Worm (Caenorhabditis elegans): ENCODE data around the gene Y1B5A.1.

ce11 chrX:7067250-7067958, 17.8 kb upstream of the Y1B5A.1 start:
- no peak for TF ChIP-seq elt-3 (tag; optimal IDR thresholded peaks at IDR 0.05)
- no peak for TF ChIP-seq unc-39 (tag; optimal IDR thresholded peaks at IDR 0.05)
- TF ChIP-seq pha-4 (tag; optimal IDR thresholded peaks at IDR 0.05), result peak; percentile 27
- TF ChIP-seq lsy-2 (tag; optimal IDR thresholded peaks at IDR 0.05), result no peak
- TF ChIP-seq ces-1 (GFP tag; optimal IDR thresholded peaks at IDR 0.05), result no peak
- no peak for TF ChIP-seq snpc-4 (tag; optimal IDR thresholded peaks at IDR 0.05)
- TF ChIP-seq nhr-237 (tag; optimal IDR thresholded peaks at IDR 0.05), result no peak
- no peak for TF ChIP-seq ztf-11 (tag; optimal IDR thresholded peaks at IDR 0.05)
- TF ChIP-seq elt-1 (tag; optimal IDR thresholded peaks at IDR 0.05; ENCODE audit: borderline replicate concordance, insufficient read depth), result no peak
- no peak for TF ChIP-seq nhr-12 (tag; optimal IDR thresholded peaks at IDR 0.05)
- TF ChIP-seq bed-3 (GFP tag; optimal IDR thresholded peaks at IDR 0.05), result no peak
- no peak for TF ChIP-seq nhr-28 (tag; optimal IDR thresholded peaks at IDR 0.05)
- no peak for TF ChIP-seq mep-1 (tag; optimal IDR thresholded peaks at IDR 0.05)

Data from whole organism, mixed stage, embryonic.